Fruit fly (Drosophila melanogaster) whole organism, embryonic: ENCODE results near the gene Hr78.
"Not testable (repeated sequence)": the region's sequence is repeated elsewhere in the genome, so short reads cannot be mapped to it uniquely, and the experiment has no call there.

Source experiments
- CG12391 ChIP-seq: fragments of 200-800 bp; sonication (Bioruptor generic); optimal IDR thresholded peaks from 3 replicates; lab custom pipeline; 2018; ENCODE audit warnings: missing biosample characterization, mild to moderate bottlenecking, missing genetic modification characterization, moderate library complexity
- CG12942 ChIP-seq: fragments of 200-800 bp; sonication (Bioruptor generic); optimal IDR thresholded peaks from 3 replicates; lab custom pipeline; 2016; ENCODE audit warnings: missing biosample characterization, missing genetic modification characterization
- CG15479 ChIP-seq: fragments of 200-800 bp; sonication (Bioruptor generic); optimal IDR thresholded peaks from 3 replicates; lab custom pipeline; 2019; ENCODE audit warnings: missing biosample characterization, mild to moderate bottlenecking, missing genetic modification characterization, moderate library complexity
- CG6175 ChIP-seq: fragments of 200-800 bp; sonication (Bioruptor generic); IDR thresholded peaks from 3 replicates; pipeline ENCODE4 v1.3.6; 2022; ENCODE audit warnings: missing biosample characterization, missing genetic modification characterization
- CkIIα-i1 ChIP-seq: fragments of 200-800 bp; sonication (Bioruptor generic); IDR thresholded peaks from 2 replicates; pipeline ENCODE4 v1.3.6; 2022; ENCODE audit warnings: missing biosample characterization, missing genetic modification characterization
- Dbx ChIP-seq: fragments of 200-800 bp; sonication (Bioruptor generic); IDR thresholded peaks from 3 replicates; pipeline ENCODE4 v1.3.6; 2022; ENCODE audit warnings: missing biosample characterization, missing genetic modification characterization
- br ChIP-seq: fragments of >200 bp; optimal IDR thresholded peaks from 2 replicates; lab custom pipeline; 2017
- ken ChIP-seq: fragments of 200-800 bp; sonication (Bioruptor generic); IDR thresholded peaks from 3 replicates; pipeline ENCODE4 v1.3.6; 2022; ENCODE audit warnings: missing biosample characterization, missing genetic modification characterization
- onecut ChIP-seq: fragments of 200-800 bp; sonication (Bioruptor generic); IDR thresholded peaks from 2 replicates; pipeline ENCODE4 v1.3.6; 2022; ENCODE audit warnings: missing biosample characterization, missing genetic modification characterization
- sens ChIP-seq: fragments of 200-800 bp; sonication (Bioruptor generic); peaks from one replicate; lab custom pipeline; 2016; ENCODE audit warnings: missing biosample characterization, missing genetic modification characterization

- not testable (repeated sequence) for TF ChIP-seq ken (GFP tag; lab: Robert Waterston, UW); CG12391; br (lab: Kevin White, UChicago); sens; CkIIα-i1 (GFP tag; lab: Robert Waterston, UW); CG6175 (GFP tag; lab: Robert Waterston, UW); Dbx (GFP tag; lab: Robert Waterston, UW); CG15479 (GFP tag; lab: Kevin White, UChicago); CG12942; onecut
Measured at dm6 chr3L:21498450-21499027, 1.2 kb upstream of the Hr78 start.
